Fruit fly (Drosophila melanogaster) whole organism, adult: ENCODE results near the gene TFAM.

ENCODE experiments used
- CG12768 ChIP-seq: fragments of 200-800 bp; sonication (Bioruptor generic); optimal IDR thresholded peaks from 2 replicates; lab custom pipeline; 2017; ENCODE audit warnings: missing biosample characterization, missing genetic modification characterization, mild to moderate bottlenecking, moderate library complexity, missing genetic modification reagents
- CG5204 ChIP-seq: fragments of 200-800 bp; sonication (Bioruptor generic); optimal IDR thresholded peaks from 2 replicates; lab custom pipeline; 2016; ENCODE audit warnings: missing biosample characterization, missing genetic modification characterization

DNA sequence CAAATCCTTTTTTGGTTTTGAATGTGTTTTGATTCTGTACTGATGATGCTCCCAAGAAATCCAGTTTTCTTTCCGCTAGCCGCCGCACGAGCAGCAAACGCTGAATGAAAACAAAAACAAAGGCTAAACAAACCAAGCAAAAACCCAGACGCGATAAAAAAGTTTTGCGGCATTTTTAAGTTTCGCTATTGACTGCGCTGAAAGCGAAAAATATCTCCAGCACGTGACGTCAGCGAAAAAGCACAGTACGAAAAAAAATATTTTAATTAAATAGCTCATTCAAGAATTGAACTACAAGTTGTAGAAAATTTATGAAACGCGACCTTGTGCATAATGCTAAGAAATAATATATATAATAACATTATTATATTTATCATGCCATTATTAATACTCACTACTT, 31.9 kb downstream of the TFAM start:
- no peak for TF ChIP-seq CG5204 (GFP tag; lab: Kevin White, UChicago)
- TF ChIP-seq CG12768 (GFP tag; lab: Kevin White, UChicago): no peak
